Fruit fly (Drosophila melanogaster) whole organism, adult: ENCODE data around the gene CenB1A.

Experiments
- CG11617 ChIP-seq: fragments of 200-800 bp; sonication (Bioruptor generic); optimal IDR thresholded peaks from 2 replicates; lab custom pipeline; 2017; ENCODE audit warnings: mild to moderate bottlenecking, missing biosample characterization, missing genetic modification reagents, missing genetic modification characterization
- CG1620 ChIP-seq: fragments of 200-800 bp; sonication (Bioruptor generic); optimal IDR thresholded peaks from 2 replicates; lab custom pipeline; 2016; ENCODE audit warnings: missing biosample characterization, missing genetic modification characterization
- CG5204 ChIP-seq: fragments of 200-800 bp; sonication (Bioruptor generic); optimal IDR thresholded peaks from 2 replicates; lab custom pipeline; 2016; ENCODE audit warnings: missing biosample characterization, missing genetic modification characterization
- Crg-1 ChIP-seq: fragments of 200-800 bp; sonication (Bioruptor generic); optimal IDR thresholded peaks from 2 replicates; lab custom pipeline; 2016; ENCODE audit warnings: missing biosample characterization, missing genetic modification characterization
- Mnt ChIP-seq: fragments of 200-800 bp; sonication (Bioruptor generic); optimal IDR thresholded peaks from 2 replicates; lab custom pipeline; 2016; ENCODE audit warnings: missing biosample characterization, mild to moderate bottlenecking, missing genetic modification characterization
- cic ChIP-seq: fragments of 200-800 bp; sonication (Bioruptor generic); optimal IDR thresholded peaks from 2 replicates; lab custom pipeline; 2017; ENCODE audit warnings: missing biosample characterization, mild to moderate bottlenecking, missing genetic modification characterization, moderate library complexity
- kay ChIP-seq: fragments of 200-800 bp; sonication (Bioruptor generic); peaks from one replicate; lab custom pipeline; 2016; ENCODE audit warnings: missing biosample characterization, missing genetic modification characterization, borderline replicate concordance
- ovo ChIP-seq: fragments of 200-800 bp; sonication (Bioruptor generic); optimal IDR thresholded peaks from 2 replicates; lab custom pipeline; 2016; ENCODE audit warnings: missing biosample characterization, missing genetic modification characterization
- pad ChIP-seq: fragments of 200-800 bp; sonication (Bioruptor generic); optimal IDR thresholded peaks from 3 replicates; lab custom pipeline; 2017; ENCODE audit warnings: missing biosample characterization, missing genetic modification characterization, mild to moderate bottlenecking, moderate library complexity, missing genetic modification reagents
- tj ChIP-seq: fragments of 200-800 bp; sonication (Bioruptor generic); optimal IDR thresholded peaks from 3 replicates; lab custom pipeline; 2017; ENCODE audit warnings: missing biosample characterization, mild to moderate bottlenecking, missing genetic modification characterization, moderate library complexity

DNA sequence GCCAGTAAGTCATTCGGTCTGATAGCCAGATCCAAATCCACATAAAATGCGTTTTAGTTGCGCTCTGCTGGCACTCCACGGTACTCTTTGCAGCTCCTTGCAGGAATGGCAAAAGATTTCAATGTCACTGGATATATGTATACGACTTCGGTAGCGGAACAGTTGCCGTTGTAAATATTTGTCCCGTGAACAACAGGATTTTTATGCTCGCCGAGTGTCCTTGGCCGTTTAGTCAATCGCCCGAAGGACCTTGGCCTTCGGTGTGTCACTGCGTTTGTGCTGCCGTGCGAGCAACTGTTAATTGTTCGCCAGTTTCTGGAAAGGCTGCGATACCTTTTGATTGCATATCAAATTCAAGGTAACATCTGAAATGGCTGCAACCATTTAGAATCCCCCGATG, 20.2 kb downstream of the CenB1A start:
- TF ChIP-seq kay = no peak
- TF ChIP-seq Crg-1 (GFP tag; lab: Kevin White, UChicago) = no peak
- no peak for TF ChIP-seq tj
- no peak for TF ChIP-seq ovo (GFP tag; lab: Kevin White, UChicago)
- no peak for TF ChIP-seq cic (GFP tag; lab: Kevin White, UChicago)
- no peak for TF ChIP-seq Mnt (GFP tag; lab: Kevin White, UChicago)
- TF ChIP-seq CG1620 (GFP tag; lab: Kevin White, UChicago) = no peak
- TF ChIP-seq CG5204 = no peak
- no peak for TF ChIP-seq CG11617 (GFP tag; lab: Kevin White, UChicago)
- no peak for TF ChIP-seq pad (GFP tag; lab: Kevin White, UChicago)
